Fruit fly (Drosophila melanogaster) whole organism, embryonic: Measurements from ENCODE around the gene Oatp74D.
A peak's percentile ranks its signal among the peaks of the same experiment; 100 is the strongest.

Experiments
- CG10543 ChIP-seq: fragments of 200-800 bp; sonication (Bioruptor generic); optimal IDR thresholded peaks from 3 replicates; lab custom pipeline; 2017; ENCODE audit warnings: missing biosample characterization, mild to moderate bottlenecking, missing genetic modification characterization, moderate library complexity
- CG11247 ChIP-seq: fragments of 200-800 bp; sonication (Bioruptor generic); IDR thresholded peaks from 2 replicates; pipeline ENCODE4 v1.3.6; 2022; ENCODE audit warnings: missing biosample characterization, missing genetic modification characterization
- CG12219 ChIP-seq: fragments of 200-800 bp; sonication (Bioruptor generic); optimal IDR thresholded peaks from 3 replicates; lab custom pipeline; 2018; ENCODE audit warnings: missing biosample characterization, mild to moderate bottlenecking, missing genetic modification characterization
- CG12391 ChIP-seq: fragments of 200-800 bp; sonication (Bioruptor generic); optimal IDR thresholded peaks from 3 replicates; lab custom pipeline; 2018; ENCODE audit warnings: missing biosample characterization, mild to moderate bottlenecking, missing genetic modification characterization, moderate library complexity
- CG12744 ChIP-seq: fragments of 200-800 bp; sonication (Bioruptor generic); optimal IDR thresholded peaks from 2 replicates; lab custom pipeline; 2016; ENCODE audit warnings: missing biosample characterization, missing genetic modification characterization
- CG13296 ChIP-seq: fragments of 200-800 bp; sonication (Bioruptor generic); optimal IDR thresholded peaks from 3 replicates; lab custom pipeline; 2018; ENCODE audit warnings: missing biosample characterization, mild to moderate bottlenecking, missing genetic modification characterization
- CG15601 ChIP-seq: fragments of 200-800 bp; sonication (Bioruptor generic); optimal IDR thresholded peaks from 3 replicates; lab custom pipeline; 2019; ENCODE audit warnings: missing biosample characterization, mild to moderate bottlenecking, missing genetic modification characterization, moderate library complexity
- CG17361 ChIP-seq: fragments of 200-800 bp; sonication (Bioruptor generic); IDR thresholded peaks from 3 replicates; pipeline ENCODE4 v1.3.6; 2022; ENCODE audit warnings: missing biosample characterization, missing genetic modification characterization
- CG18262 ChIP-seq: fragments of 200-800 bp; optimal IDR thresholded peaks from 3 replicates; lab custom pipeline; 2019; ENCODE audit warnings: missing biosample characterization, mild to moderate bottlenecking, missing genetic modification characterization, moderate library complexity
- CG2129 ChIP-seq: fragments of 200-800 bp; sonication (Bioruptor generic); IDR thresholded peaks from 2 replicates; pipeline ENCODE4 v1.3.6; 2022; ENCODE audit warnings: missing biosample characterization, missing genetic modification characterization; ENCODE audit not compliant: partially characterized antibody
- CG2712 ChIP-seq: fragments of 200-800 bp; optimal IDR thresholded peaks from 3 replicates; lab custom pipeline; 2019; ENCODE audit warnings: missing biosample characterization, mild to moderate bottlenecking, missing genetic modification characterization, moderate library complexity
- CG2875 ChIP-seq: fragments of 200-800 bp; sonication (Bioruptor generic); optimal IDR thresholded peaks from 2 replicates; lab custom pipeline; 2017; ENCODE audit warnings: missing biosample characterization, mild to moderate bottlenecking, missing genetic modification characterization, missing genetic modification reagents
- CG3407 ChIP-seq: fragments of 200-800 bp; sonication (Bioruptor generic); optimal IDR thresholded peaks from 2 replicates; lab custom pipeline; 2018; ENCODE audit warnings: missing biosample characterization, mild to moderate bottlenecking, missing genetic modification characterization
- CG4282 ChIP-seq: fragments of 200-800 bp; sonication (Bioruptor generic); optimal IDR thresholded peaks from 2 replicates; lab custom pipeline; 2016; ENCODE audit warnings: missing biosample characterization, missing genetic modification characterization
- CG6854 ChIP-seq: fragments of 200-800 bp; sonication (Bioruptor generic); optimal IDR thresholded peaks from 3 replicates; lab custom pipeline; 2017; ENCODE audit warnings: missing biosample characterization, mild to moderate bottlenecking, missing genetic modification characterization
- CG7271 ChIP-seq: fragments of 200-800 bp; sonication (Bioruptor generic); optimal IDR thresholded peaks from 2 replicates; lab custom pipeline; 2018; ENCODE audit warnings: missing biosample characterization, mild to moderate bottlenecking, missing genetic modification characterization, moderate library complexity
- CG7987 ChIP-seq: fragments of 200-800 bp; sonication (Bioruptor generic); optimal IDR thresholded peaks from 2 replicates; lab custom pipeline; 2018; ENCODE audit warnings: missing biosample characterization, mild to moderate bottlenecking, missing genetic modification characterization, moderate library complexity
- CG8765 ChIP-seq: fragments of 200-800 bp; sonication (Bioruptor generic); IDR thresholded peaks from 2 replicates; pipeline ENCODE4 v1.3.6; 2022; ENCODE audit warnings: missing biosample characterization, missing genetic modification characterization
- CG8924 ChIP-seq: fragments of 200-800 bp; optimal IDR thresholded peaks from 3 replicates; lab custom pipeline; 2019; ENCODE audit warnings: missing biosample characterization, mild to moderate bottlenecking, missing genetic modification characterization, moderate library complexity
- CG8944 ChIP-seq: fragments of 200-800 bp; sonication (Bioruptor generic); optimal IDR thresholded peaks from 3 replicates; lab custom pipeline; 2016; ENCODE audit warnings: missing biosample characterization, missing genetic modification characterization
- CoRest ChIP-seq: fragments of 200-800 bp; sonication (Bioruptor generic); optimal IDR thresholded peaks from 3 replicates; lab custom pipeline; 2018; ENCODE audit warnings: missing biosample characterization, mild to moderate bottlenecking, missing genetic modification characterization, moderate library complexity
- CrebB ChIP-seq: fragments of 200-800 bp; sonication (Bioruptor generic); optimal IDR thresholded peaks from 3 replicates; lab custom pipeline; 2018; ENCODE audit warnings: missing biosample characterization, mild to moderate bottlenecking, missing genetic modification characterization
- Dll ChIP-seq: fragments of 200-800 bp; sonication (Bioruptor generic); IDR thresholded peaks from 4 replicates; pipeline ENCODE4 v1.3.6; 2022; ENCODE audit warnings: missing biosample characterization, missing genetic modification characterization; ENCODE audit not compliant: partially characterized antibody
- E2f2 ChIP-seq: fragments of 200-800 bp; sonication (Bioruptor generic); IDR thresholded peaks from 2 replicates; pipeline ENCODE4 v1.3.6; 2022; ENCODE audit warnings: missing biosample characterization, missing genetic modification characterization
- Ets97D ChIP-seq: fragments of 200-800 bp; sonication (Bioruptor generic); optimal IDR thresholded peaks from 3 replicates; lab custom pipeline; 2016; ENCODE audit warnings: missing biosample characterization, missing genetic modification characterization
- NFAT ChIP-seq: fragments of 200-800 bp; sonication (Bioruptor generic); IDR thresholded peaks from 2 replicates; pipeline ENCODE4 v1.3.6; 2022; ENCODE audit warnings: missing biosample characterization, missing genetic modification characterization
- NfI ChIP-seq: fragments of 200-800 bp; sonication (Bioruptor generic); optimal IDR thresholded peaks from 3 replicates; lab custom pipeline; 2018; ENCODE audit warnings: missing biosample characterization, mild to moderate bottlenecking, missing genetic modification characterization, moderate library complexity
- Xrp1 ChIP-seq: fragments of 200-800 bp; sonication (Bioruptor generic); IDR thresholded peaks from 2 replicates; pipeline ENCODE4 v1.3.6; 2022; ENCODE audit warnings: missing biosample characterization, missing genetic modification characterization
- YL-1 ChIP-seq: fragments of 200-800 bp; sonication (Bioruptor generic); optimal IDR thresholded peaks from 3 replicates; lab custom pipeline; 2017; ENCODE audit warnings: missing biosample characterization, mild to moderate bottlenecking, missing genetic modification characterization
- ash1 ChIP-seq: fragments of 200-800 bp; sonication (Bioruptor generic); optimal IDR thresholded peaks from 2 replicates; lab custom pipeline; 2018; ENCODE audit warnings: missing biosample characterization, mild to moderate bottlenecking, missing genetic modification characterization
- az2 ChIP-seq: fragments of 200-800 bp; sonication (Bioruptor generic); optimal IDR thresholded peaks from 3 replicates; lab custom pipeline; 2016; ENCODE audit warnings: missing biosample characterization, missing genetic modification characterization
- br ChIP-seq: fragments of >200 bp; optimal IDR thresholded peaks from 2 replicates; lab custom pipeline; 2017
- crp ChIP-seq, 2 experiments: fragments of 200-800 bp; sonication (Bioruptor generic); optimal IDR thresholded peaks; 2 replicates in 1 of 2; 3 replicates in 1 of 2; lab custom pipeline; 2017; ENCODE audit warnings: missing biosample characterization in 2 of 2, missing genetic modification characterization in 2 of 2, mild to moderate bottlenecking in 1 of 2, moderate library complexity in 1 of 2
- exex ChIP-seq: fragments of 200-800 bp; sonication (Bioruptor generic); optimal IDR thresholded peaks from 4 replicates; lab custom pipeline; 2018; ENCODE audit warnings: missing biosample characterization, mild to moderate bottlenecking, missing genetic modification characterization, moderate library complexity
- grau ChIP-seq: fragments of 200-800 bp; optimal IDR thresholded peaks from 3 replicates; lab custom pipeline; 2019; ENCODE audit warnings: missing biosample characterization, mild to moderate bottlenecking, missing genetic modification characterization, moderate library complexity
- hkb ChIP-seq, 2 experiments: fragments of 200-800 bp in 1 of 2; fragments of >200 bp in 1 of 2; sonication (Bioruptor generic) in 1 of 2; IDR thresholded peaks in 1 of 2; optimal IDR thresholded peaks in 1 of 2; 2 replicates each; pipeline versions ENCODE4 v1.3.6 to Lab custom; 2017 to 2022; ENCODE audit warnings: missing biosample characterization in 1 of 2, missing genetic modification characterization in 1 of 2
- lbe ChIP-seq: fragments of 200-800 bp; sonication (Bioruptor generic); optimal IDR thresholded peaks from 2 replicates; lab custom pipeline; 2016; ENCODE audit warnings: missing biosample characterization, mild to moderate bottlenecking, missing genetic modification characterization
- odd ChIP-seq: fragments of 200-800 bp; sonication (Bioruptor generic); optimal IDR thresholded peaks from 2 replicates; lab custom pipeline; 2017; ENCODE audit warnings: missing biosample characterization, mild to moderate bottlenecking, missing genetic modification characterization
- pfk ChIP-seq: fragments of 200-800 bp; sonication (Bioruptor generic); optimal IDR thresholded peaks from 2 replicates; lab custom pipeline; 2018; ENCODE audit warnings: missing biosample characterization, mild to moderate bottlenecking, missing genetic modification characterization, moderate library complexity
- run ChIP-seq: fragments of 200-800 bp; sonication (Bioruptor generic); optimal IDR thresholded peaks from 3 replicates; lab custom pipeline; 2018; ENCODE audit warnings: missing biosample characterization, mild to moderate bottlenecking, missing genetic modification characterization
- seq ChIP-seq: fragments of 200-800 bp; sonication (Bioruptor generic); IDR thresholded peaks from 2 replicates; pipeline ENCODE4 v1.3.6; 2022; ENCODE audit warnings: missing biosample characterization, missing genetic modification characterization
- slbo ChIP-seq: fragments of 200-800 bp; sonication (Bioruptor generic); IDR thresholded peaks from 2 replicates; pipeline ENCODE4 v1.3.6; 2022; ENCODE audit warnings: missing biosample characterization, missing genetic modification characterization
- sob ChIP-seq: fragments of 200-800 bp; sonication (Bioruptor generic); IDR thresholded peaks from 2 replicates; pipeline ENCODE4 v1.3.6; 2022; ENCODE audit warnings: missing biosample characterization, missing genetic modification characterization
- stwl ChIP-seq: fragments of 200-800 bp; sonication (Bioruptor generic); optimal IDR thresholded peaks from 3 replicates; lab custom pipeline; 2018; ENCODE audit warnings: missing biosample characterization, mild to moderate bottlenecking, missing genetic modification characterization, moderate library complexity
- unc-4 ChIP-seq: fragments of 200-800 bp; sonication (Bioruptor generic); IDR thresholded peaks from 2 replicates; pipeline ENCODE4 v1.3.6; 2022; ENCODE audit warnings: missing biosample characterization, missing genetic modification characterization; ENCODE audit not compliant: partially characterized antibody
- unpg ChIP-seq: fragments of 200-800 bp; sonication (Bioruptor generic); optimal IDR thresholded peaks from 3 replicates; lab custom pipeline; 2018; ENCODE audit warnings: missing biosample characterization, mild to moderate bottlenecking, missing genetic modification characterization, moderate library complexity
- vnd ChIP-seq: fragments of 200-800 bp; sonication (Bioruptor generic); IDR thresholded peaks from 3 replicates; pipeline ENCODE4 v1.3.6; 2022; ENCODE audit warnings: missing biosample characterization, missing genetic modification characterization; ENCODE audit not compliant: partially characterized antibody
- wek ChIP-seq: fragments of 200-800 bp; sonication (Bioruptor generic); optimal IDR thresholded peaks from 3 replicates; lab custom pipeline; 2018; ENCODE audit warnings: missing biosample characterization, mild to moderate bottlenecking, missing genetic modification characterization, moderate library complexity

The Oatp74D gene

DNA sequence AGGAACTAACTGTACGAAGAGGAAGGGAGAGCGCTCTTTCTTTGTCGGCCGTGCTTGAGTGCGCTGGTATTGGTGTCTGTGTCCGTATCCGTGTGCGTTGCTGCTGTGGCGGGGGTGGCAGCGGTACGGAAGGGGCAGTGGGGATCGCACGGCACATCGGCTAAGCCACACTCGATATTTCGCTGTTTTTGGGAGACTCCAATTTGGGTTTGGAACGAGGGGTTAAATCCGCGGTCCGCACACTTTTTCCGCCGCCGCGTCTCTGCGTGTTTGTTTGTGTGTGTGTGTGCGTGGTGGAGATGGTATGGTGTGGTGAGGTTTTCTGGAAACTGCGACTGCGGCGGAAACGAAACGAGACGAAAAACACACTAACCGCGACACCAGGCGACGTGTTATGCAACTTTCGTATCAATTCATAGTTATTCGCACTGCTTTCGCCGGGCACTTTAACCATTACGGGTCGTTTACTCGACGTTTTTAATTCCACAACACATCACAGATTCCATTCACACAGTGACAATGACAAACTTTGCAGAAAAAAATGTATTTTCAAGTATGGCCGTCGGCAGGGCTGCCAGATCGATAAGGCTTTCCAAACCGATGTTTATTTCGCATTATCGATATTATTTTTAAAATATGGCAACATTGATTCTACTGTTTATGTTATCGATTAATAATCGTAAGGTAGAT is 70.4 kb downstream of the Oatp74D start, which contains the start of gene CycT (continued):
- TF ChIP-seq CG15601 (tag; lab: Kevin White, UChicago) (peak; percentile 60), CG12391 (tag; lab: Kevin White, UChicago) (peak; percentile 43), seq (GFP tag; lab: Robert Waterston, UW) (0 out of 2 replicates have a peak, but pooled peaks have one; percentile 19), CG12219 (peak; percentile 69), run (tag; lab: Kevin White, UChicago) (peak; percentile 25), unc-4 (GFP tag; lab: Robert Waterston, UW) (peak; percentile 88), CrebB (peak; percentile 79), CG2129 (GFP tag; lab: Robert Waterston, UW) (peak; percentile 83), CG18262 (tag; lab: Kevin White, UChicago) (peak; percentile 23), pfk (peak; percentile 74), CG4282 (GFP tag; lab: Kevin White, UChicago) (no peak), stwl (tag; lab: Kevin White, UChicago) (peak; percentile 84), CoRest (tag; lab: Kevin White, UChicago) (peak; percentile 23), E2f2 (GFP tag; lab: Robert Waterston, UW) (peak; percentile 78), az2 (GFP tag; lab: Kevin White, UChicago) (no peak), CG7271 (tag; lab: Kevin White, UChicago) (no peak), NfI (GFP tag; lab: Kevin White, UChicago) (peak; percentile 50), lbe (GFP tag; lab: Kevin White, UChicago) (peak; percentile 38), grau (tag; lab: Kevin White, UChicago) (peak; percentile 41), CG17361 (peak; percentile 58; the same call in 2 of the 3 replicates), hkb (optimal IDR thresholded peaks at IDR 0.05; lab: Kevin White, UChicago) (no peak), hkb (GFP tag; IDR thresholded peaks at IDR 0.05; lab: Robert Waterston, UW) (peak; percentile 67), wek (GFP tag; lab: Kevin White, UChicago) (peak; percentile 51), br (lab: Kevin White, UChicago) (no peak), CG2875 (GFP tag; lab: Kevin White, UChicago) (no peak), CG10543 (GFP tag; lab: Kevin White, UChicago) (peak; percentile 81), CG8944 (GFP tag; lab: Kevin White, UChicago) (no peak), vnd (GFP tag; lab: Robert Waterston, UW) (peak; percentile 81), Xrp1 (0 out of 2 replicates have a peak, but pooled peaks have one; percentile 9), CG6854 (peak; percentile 73), CG8765 (no peak), Ets97D (GFP tag; lab: Kevin White, UChicago) (peak; percentile 97), YL-1 (GFP tag; lab: Kevin White, UChicago) (peak; percentile 100), CG7987 (GFP tag; lab: Kevin White, UChicago) (peak; percentile 62), CG13296 (GFP tag; lab: Kevin White, UChicago) (peak; percentile 79), odd (GFP tag; lab: Kevin White, UChicago) (peak; percentile 62), slbo (GFP tag; lab: Robert Waterston, UW) (0 out of 2 replicates have a peak, but pooled peaks have one; percentile 12), CG3407 (GFP tag; lab: Kevin White, UChicago) (peak; percentile 32), CG12744 (GFP tag; lab: Kevin White, UChicago) (no peak), Dll (GFP tag; lab: Robert Waterston, UW) (peak; percentile 91), CG8924 (tag; lab: Kevin White, UChicago) (peak; percentile 57), crp (GFP tag; optimal IDR thresholded peaks at IDR 0.05; lab: Kevin White, UChicago) (peak in 1 of 2 experiments; percentile 18), NFAT (no peak), exex (tag; lab: Kevin White, UChicago) (peak; percentile 30), CG11247 (GFP tag; lab: Robert Waterston, UW) (no peak), ash1 (GFP tag; lab: Kevin White, UChicago) (no peak), CG2712 (peak; percentile 42), sob (peak; percentile 19; the same call in 1 of the 2 replicates), unpg (GFP tag; lab: Kevin White, UChicago) (peak; percentile 50)
